Worm (Caenorhabditis elegans): ENCODE data around the gene sru-39.

The sru-39 gene

DNA sequence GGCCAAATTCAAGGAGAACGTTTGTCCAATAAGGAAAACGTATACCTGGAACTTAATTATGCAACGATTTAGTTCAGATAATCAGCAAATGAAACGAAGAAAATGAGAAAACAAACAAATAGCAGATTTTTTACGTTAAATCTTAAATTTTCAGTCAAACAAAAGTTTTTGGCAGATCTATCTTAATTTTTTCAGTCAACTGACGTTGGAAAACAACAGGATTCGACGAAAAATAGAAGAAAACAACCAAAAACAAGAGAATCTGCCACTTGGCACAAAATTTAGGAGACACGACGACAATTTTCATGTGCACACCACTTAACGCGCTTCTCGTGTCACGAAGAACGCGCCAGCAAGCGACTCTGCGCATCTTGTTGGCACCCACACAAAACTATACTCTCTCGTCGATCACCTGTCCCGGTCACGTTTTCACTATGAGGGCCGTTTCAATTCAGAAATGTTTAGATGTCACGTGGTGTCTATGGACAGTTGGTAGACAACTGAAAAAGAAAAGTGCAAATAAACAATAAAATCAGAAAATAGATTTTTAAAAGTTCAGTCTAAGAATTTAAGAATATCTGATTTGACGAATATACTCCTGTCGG, 13.5 kb upstream of the sru-39 start, which contains the start of gene ztf-7 (continued):
- TF ChIP-seq lin-29 (GFP tag; IDR thresholded peaks at IDR 0.05) (peak; percentile 85), ceh-62 (tag; optimal IDR thresholded peaks at IDR 0.05) (no peak), dpl-1 (GFP tag; optimal IDR thresholded peaks at IDR 0.05) (peak; percentile 87), lim-7 (GFP tag; IDR thresholded peaks at IDR 0.05) (peak; percentile 24; the same call in 1 of the 2 replicates), cey-2 (tag; optimal IDR thresholded peaks at IDR 0.05; ENCODE audit: borderline replicate concordance, insufficient read depth) (no peak), gei-8 (GFP tag; optimal IDR thresholded peaks at IDR 0.05) (peak; percentile 88), zag-1 (tag; optimal IDR thresholded peaks at IDR 0.05) (no peak), nhr-42 (GFP tag; IDR thresholded peaks at IDR 0.05) (peak; percentile 94), zfp-3 (GFP tag; conservative IDR thresholded peaks at IDR 0.05) (peak; percentile 93), ces-1 (GFP tag; optimal IDR thresholded peaks at IDR 0.05) (no peak), aly-2 (tag; optimal IDR thresholded peaks at IDR 0.05) (no peak), daf-12 (tag; optimal IDR thresholded peaks at IDR 0.05) (no peak), ceh-20 (GFP tag; IDR thresholded peaks at IDR 0.05) (peak; percentile 96), T26A8.4 (GFP tag; IDR thresholded peaks at IDR 0.05) (peak; percentile 96), F44E2.7 (GFP tag; IDR thresholded peaks at IDR 0.05) (no peak), set-16 (GFP tag; IDR thresholded peaks at IDR 0.05) (no peak; the same call in 1 of the 2 replicates), nhr-76 (tag; optimal IDR thresholded peaks at IDR 0.05) (peak; percentile 48), egl-43 (GFP tag; IDR thresholded peaks at IDR 0.05) (no peak), mdt-29 (GFP tag; IDR thresholded peaks at IDR 0.05) (peak; percentile 95), Y48G9A.11 (GFP tag; IDR thresholded peaks at IDR 0.05) (no peak), snpc-4 (tag; optimal IDR thresholded peaks at IDR 0.05) (no peak), ceh-28 (tag; optimal IDR thresholded peaks at IDR 0.05) (no peak), nhr-237 (tag; optimal IDR thresholded peaks at IDR 0.05) (no peak), nhr-11 (tag; optimal IDR thresholded peaks at IDR 0.05) (peak; percentile 98), F10B5.3 (tag; optimal IDR thresholded peaks at IDR 0.05) (peak; percentile 79), R02D3.7 (tag; optimal IDR thresholded peaks at IDR 0.05) (no peak), mdl-1 (tag; optimal IDR thresholded peaks at IDR 0.05) (peak; percentile 75 to 98), lin-1 (GFP tag; IDR thresholded peaks at IDR 0.05) (peak; percentile 93), skn-1 (tag; optimal IDR thresholded peaks at IDR 0.05) (peak; percentile 29), aha-1 (tag) (peak; percentile 99), F26F4.8 (GFP tag; conservative IDR thresholded peaks at IDR 0.05) (no peak), ceh-82 (tag; optimal IDR thresholded peaks at IDR 0.05) (no peak), hif-1 (tag; optimal IDR thresholded peaks at IDR 0.05) (peak; percentile 74 to 92), ZK337.2 (GFP tag; IDR thresholded peaks at IDR 0.05) (no peak; the same call in 1 of the 2 replicates), mes-2 (tag; optimal IDR thresholded peaks at IDR 0.05; ENCODE audit: poor library complexity, severe bottlenecking) (peak; percentile 90), daf-19 (GFP tag; conservative IDR thresholded peaks at IDR 0.05) (peak; percentile 85), nhr-48 (tag; optimal IDR thresholded peaks at IDR 0.05) (peak; percentile 92), unc-39 (tag; optimal IDR thresholded peaks at IDR 0.05) (no peak), egl-27 (tag; optimal IDR thresholded peaks at IDR 0.05) (no peak), nhr-28 (tag; optimal IDR thresholded peaks at IDR 0.05) (peak; percentile 96), snpc-1.2 (GFP tag; IDR thresholded peaks at IDR 0.05) (0 out of 2 replicates have a peak, but pooled peaks have one; percentile 18), dmd-6 (GFP tag; IDR thresholded peaks at IDR 0.05) (peak; percentile 99), daf-8 (GFP tag; IDR thresholded peaks at IDR 0.05) (no peak), nhr-25 (tag; optimal IDR thresholded peaks at IDR 0.05; ENCODE audit: borderline replicate concordance, insufficient read depth) (peak; percentile 85), zfp-2 (tag; optimal IDR thresholded peaks at IDR 0.05) (peak; percentile 52), lin-38 (GFP tag; IDR thresholded peaks at IDR 0.05) (peak; percentile 87), nhr-10 (tag; optimal IDR thresholded peaks at IDR 0.05) (peak; percentile 60), Y75B8A.6 (GFP tag; IDR thresholded peaks at IDR 0.05) (no peak), sdz-12 (GFP tag; optimal IDR thresholded peaks at IDR 0.05) (no peak), lir-3 (tag; optimal IDR thresholded peaks at IDR 0.05) (no peak), nhr-6 (tag; optimal IDR thresholded peaks at IDR 0.05) (peak; percentile 87)

Measured in whole organism, L4 larva.